Worm (Caenorhabditis elegans): ENCODE results near the gene ZK177.1.

ce11 chrII:5514846-5515245 is 13.1 kb upstream of the ZK177.1 start, which contains the start of gene sahd-1:
- TF ChIP-seq tag-97 (GFP tag; IDR thresholded peaks at IDR 0.05) (no peak), lin-15B (tag; optimal IDR thresholded peaks at IDR 0.05) (no peak), Y105C5A.15 (GFP tag; IDR thresholded peaks at IDR 0.05) (no peak), lin-1 (GFP tag; IDR thresholded peaks at IDR 0.05) (no peak), fkh-10 (GFP tag; optimal IDR thresholded peaks at IDR 0.05) (no peak)
